Fruit fly (Drosophila melanogaster): ENCODE measurements around the gene Surf6.

Surf6 gene

DNA sequence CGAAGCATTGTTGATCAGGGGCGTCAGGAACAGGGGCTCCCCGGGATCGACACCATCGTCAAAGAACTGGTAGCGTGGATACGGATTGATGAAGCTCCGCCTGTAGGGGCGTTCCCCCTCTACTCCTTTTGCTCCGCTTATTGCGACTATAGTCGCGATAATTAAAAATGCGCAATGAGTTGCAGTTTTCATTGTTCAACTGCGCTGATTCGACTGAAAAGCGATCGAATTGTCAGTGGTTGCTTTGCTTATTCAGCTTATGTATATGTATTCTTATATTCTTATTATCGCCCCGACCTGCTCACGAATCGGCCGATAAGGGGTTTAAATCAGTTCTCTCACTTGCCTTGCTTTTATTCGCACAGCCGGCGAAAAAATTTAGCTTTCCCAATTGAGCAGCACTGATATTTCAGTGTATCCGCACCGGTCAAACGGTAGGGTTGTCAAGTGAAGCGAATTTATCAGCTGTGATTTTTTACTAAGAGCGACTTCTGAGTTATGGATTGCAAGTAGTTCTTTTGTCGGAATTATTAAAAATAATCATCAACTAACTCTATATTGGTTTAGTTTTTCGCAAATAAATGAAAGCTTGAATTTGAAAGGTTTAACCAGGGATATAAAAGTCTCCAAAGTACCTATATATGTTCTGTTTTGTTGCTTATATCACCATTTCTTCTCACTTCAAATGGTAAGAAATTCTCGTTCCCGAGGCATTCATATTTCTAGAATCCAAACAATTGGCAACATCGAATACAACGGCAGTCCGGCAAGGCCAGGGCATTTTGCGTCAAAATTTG lies 40.5 kb downstream of the Surf6 start, which contains the start of the genes CG4572 and CG4686 (continued):
- TF ChIP-seq Hnf4 (GFP tag; optimal IDR thresholded peaks at IDR 0.05): no peak
- TF ChIP-seq CG32264 (GFP tag; optimal IDR thresholded peaks at IDR 0.05): peak; percentile 31

DNA sequence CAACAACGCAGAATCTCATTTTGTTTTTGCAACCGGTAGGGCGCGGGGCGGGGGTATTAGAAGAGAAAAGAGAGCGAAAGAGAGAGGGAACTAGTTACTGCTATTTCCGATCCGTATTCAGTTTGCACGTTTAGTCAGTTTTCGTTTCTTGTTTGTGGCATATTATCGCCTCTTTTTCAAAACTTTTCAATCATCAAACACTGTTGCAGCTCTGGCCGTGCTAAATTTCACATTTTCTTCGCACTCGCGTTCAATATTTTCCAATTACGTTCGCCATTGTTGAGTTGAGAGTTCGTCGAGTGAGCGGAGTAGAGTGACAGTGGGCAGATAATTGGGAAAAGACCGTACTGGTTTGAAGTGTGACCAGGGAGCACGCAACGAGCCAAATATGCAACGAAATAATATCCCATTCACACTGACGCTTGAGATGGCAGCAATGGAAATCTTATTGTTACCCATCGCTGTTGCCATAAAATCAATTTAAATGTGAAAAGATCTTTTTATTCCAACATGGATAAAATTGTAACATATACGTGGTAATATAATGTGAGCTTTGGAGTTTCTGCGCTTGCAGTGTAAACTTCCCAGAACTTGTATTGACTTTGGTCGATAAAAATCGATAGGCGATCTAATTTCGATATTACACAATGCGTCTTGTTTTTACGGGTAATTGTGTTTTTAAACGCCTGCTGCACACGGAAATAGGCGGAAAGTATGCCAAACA lies 43.5 kb downstream of the Surf6 start, which contains the start of the genes Ire1 and Mrm2:
Gene Ire1, minus strand, starts transcription at position 296 of the 724 bp plus-strand sequence.
Gene Mrm2, plus strand, starts transcription at position 615 of the 724 bp plus-strand sequence.
- TF ChIP-seq Dfd (GFP tag; optimal IDR thresholded peaks at IDR 0.05): no peak
- no peak for TF ChIP-seq Myc (optimal IDR thresholded peaks at IDR 0.05)
- TF ChIP-seq Jra (GFP tag; optimal IDR thresholded peaks at IDR 0.05): peak; percentile 68
- TF ChIP-seq GATAd (GFP tag; optimal IDR thresholded peaks at IDR 0.05): no peak
- peak; percentile 68 for TF ChIP-seq Abd-B (GFP tag; optimal IDR thresholded peaks at IDR 0.05)
- TF ChIP-seq dmrt93B (GFP tag; optimal IDR thresholded peaks at IDR 0.05): peak; percentile 63
- TF ChIP-seq N (GFP tag; optimal IDR thresholded peaks at IDR 0.05): peak; percentile 100
- peak; percentile 61 for TF ChIP-seq CG9705 (GFP tag; optimal IDR thresholded peaks at IDR 0.05)
- TF ChIP-seq CrebA (GFP tag; optimal IDR thresholded peaks at IDR 0.05; ENCODE audit: borderline replicate concordance): no peak
- peak; percentile 63 for TF ChIP-seq psq (GFP tag; optimal IDR thresholded peaks at IDR 0.05)
- TF ChIP-seq foxo (GFP tag; optimal IDR thresholded peaks at IDR 0.05): peak in 1 of 2 experiments; percentile 85
- TF ChIP-seq br (GFP tag; optimal IDR thresholded peaks at IDR 0.05): peak; percentile 73
- no peak for TF ChIP-seq Mio (GFP tag; optimal IDR thresholded peaks at IDR 0.05)
- peak; percentile 77 for TF ChIP-seq h (GFP tag; optimal IDR thresholded peaks at IDR 0.05)
- TF ChIP-seq Hr83 (GFP tag; optimal IDR thresholded peaks at IDR 0.05; ENCODE audit: poor library complexity, severe bottlenecking): peak; percentile 63
- peak; percentile 67 for TF ChIP-seq jim (GFP tag; optimal IDR thresholded peaks at IDR 0.05)
- TF ChIP-seq fru (GFP tag; optimal IDR thresholded peaks at IDR 0.05): peak; percentile 70
- peak; percentile 97 for TF ChIP-seq lola (GFP tag; optimal IDR thresholded peaks at IDR 0.05)
- peak; percentile 80 for TF ChIP-seq HLH106 (tag; optimal IDR thresholded peaks at IDR 0.05)
- no peak for TF ChIP-seq sage (GFP tag; optimal IDR thresholded peaks at IDR 0.05)
- TF ChIP-seq Hnf4 (GFP tag; optimal IDR thresholded peaks at IDR 0.05): peak; percentile 84
- peak; percentile 76 for TF ChIP-seq ey (GFP tag; optimal IDR thresholded peaks at IDR 0.05)
- TF ChIP-seq Sp1 (GFP tag; optimal IDR thresholded peaks at IDR 0.05): peak; percentile 65
- no peak for TF ChIP-seq pan (optimal IDR thresholded peaks at IDR 0.05)
- TF ChIP-seq Dif (GFP tag; optimal IDR thresholded peaks at IDR 0.05; ENCODE audit: partially characterized antibody): peak; percentile 60
- TF ChIP-seq dsf (GFP tag; optimal IDR thresholded peaks at IDR 0.05; ENCODE audit: borderline replicate concordance): peak; percentile 43
- peak; percentile 82 for TF ChIP-seq rgr (GFP tag; optimal IDR thresholded peaks at IDR 0.05)
- TF ChIP-seq woc (GFP tag; optimal IDR thresholded peaks at IDR 0.05): peak; percentile 84
- peak; percentile 89 for TF ChIP-seq Hr78 (GFP tag; optimal IDR thresholded peaks at IDR 0.05)
- no peak for TF ChIP-seq CG32264 (GFP tag; optimal IDR thresholded peaks at IDR 0.05)
- TF ChIP-seq OdsH (GFP tag; optimal IDR thresholded peaks at IDR 0.05): peak; percentile 63
- TF ChIP-seq Rel (GFP tag; optimal IDR thresholded peaks at IDR 0.05): no peak
- TF ChIP-seq Rel (tag; optimal IDR thresholded peaks at IDR 0.05): peak; percentile 60
- peak; percentile 75 for TF ChIP-seq sv (GFP tag; optimal IDR thresholded peaks at IDR 0.05)

DNA sequence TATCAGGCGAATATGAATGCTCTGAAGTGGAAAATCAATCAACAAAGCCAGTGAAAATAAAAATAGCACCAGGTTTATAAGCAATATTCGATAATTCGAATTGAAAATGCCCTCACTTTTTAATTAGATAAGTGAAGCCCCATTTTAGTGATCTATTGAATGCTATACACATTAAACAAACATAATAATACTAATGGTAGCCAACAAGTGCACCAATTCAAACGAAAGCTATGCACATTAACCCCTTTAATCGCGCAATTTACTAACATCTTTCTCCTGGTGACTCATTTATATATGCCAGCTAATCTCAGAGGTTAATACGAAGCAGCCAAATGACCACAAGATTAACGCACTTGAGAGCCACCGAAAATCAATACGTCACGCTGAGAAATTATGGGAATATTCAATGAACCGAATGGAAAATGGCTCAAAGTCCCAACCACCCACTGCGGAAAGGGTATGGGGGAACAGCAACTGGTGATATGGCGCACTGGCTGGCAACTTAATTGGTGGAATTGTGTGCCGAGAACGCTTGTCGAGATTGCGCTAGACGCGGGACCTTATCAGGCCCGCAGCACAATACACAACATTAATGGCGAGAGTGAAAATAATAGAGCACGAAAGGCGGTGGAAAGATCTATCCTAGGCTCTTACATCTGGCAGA lies 45.2 kb downstream of the Surf6 start:
- TF ChIP-seq fru (GFP tag; optimal IDR thresholded peaks at IDR 0.05): peak; percentile 32
- no peak for TF ChIP-seq Sp1 (GFP tag; optimal IDR thresholded peaks at IDR 0.05)
- no peak for TF ChIP-seq CrebA (GFP tag; optimal IDR thresholded peaks at IDR 0.05; ENCODE audit: borderline replicate concordance)
- TF ChIP-seq usp (GFP tag; optimal IDR thresholded peaks at IDR 0.05): no peak
- no peak for TF ChIP-seq pan (optimal IDR thresholded peaks at IDR 0.05)
- no peak for TF ChIP-seq Rel (GFP tag; optimal IDR thresholded peaks at IDR 0.05)
- TF ChIP-seq Rel (tag; optimal IDR thresholded peaks at IDR 0.05): peak; percentile 49
- no peak for TF ChIP-seq rgr (GFP tag; optimal IDR thresholded peaks at IDR 0.05)
- no peak for TF ChIP-seq CG9705 (GFP tag; optimal IDR thresholded peaks at IDR 0.05)
- TF ChIP-seq Hr78 (GFP tag; optimal IDR thresholded peaks at IDR 0.05): no peak
- TF ChIP-seq jim (GFP tag; optimal IDR thresholded peaks at IDR 0.05): no peak
- TF ChIP-seq br (GFP tag; optimal IDR thresholded peaks at IDR 0.05): peak; percentile 76
- no peak for TF ChIP-seq dl (GFP tag; optimal IDR thresholded peaks at IDR 0.05; ENCODE audit: insufficient read depth in 1 of 2, partially characterized antibody in 2 of 2)
- TF ChIP-seq GATAd (GFP tag; optimal IDR thresholded peaks at IDR 0.05): no peak
- TF ChIP-seq Dif (GFP tag; optimal IDR thresholded peaks at IDR 0.05; ENCODE audit: partially characterized antibody): no peak
- no peak for TF ChIP-seq tai (GFP tag; optimal IDR thresholded peaks at IDR 0.05)
- TF ChIP-seq ey (GFP tag; optimal IDR thresholded peaks at IDR 0.05): peak; percentile 30
- peak; percentile 8 for TF ChIP-seq HLH106 (tag; optimal IDR thresholded peaks at IDR 0.05)
- no peak for TF ChIP-seq dmrt93B (GFP tag; optimal IDR thresholded peaks at IDR 0.05)
- no peak for TF ChIP-seq brk (GFP tag; optimal IDR thresholded peaks at IDR 0.05)
- TF ChIP-seq lola (GFP tag; optimal IDR thresholded peaks at IDR 0.05): no peak
- TF ChIP-seq sv (GFP tag; optimal IDR thresholded peaks at IDR 0.05): no peak
- peak; percentile 28 for TF ChIP-seq OdsH (GFP tag; optimal IDR thresholded peaks at IDR 0.05)
- TF ChIP-seq Hr83 (GFP tag; optimal IDR thresholded peaks at IDR 0.05; ENCODE audit: poor library complexity, severe bottlenecking): no peak
- TF ChIP-seq Myc (optimal IDR thresholded peaks at IDR 0.05): no peak
- no peak for TF ChIP-seq sage (GFP tag; optimal IDR thresholded peaks at IDR 0.05)
- no peak for TF ChIP-seq Dfd (GFP tag; optimal IDR thresholded peaks at IDR 0.05)
- TF ChIP-seq CG32264 (GFP tag; optimal IDR thresholded peaks at IDR 0.05): no peak
- peak; percentile 40 for TF ChIP-seq psq (GFP tag; optimal IDR thresholded peaks at IDR 0.05)
- no peak for TF ChIP-seq N (GFP tag; optimal IDR thresholded peaks at IDR 0.05)
- TF ChIP-seq Mio (GFP tag; optimal IDR thresholded peaks at IDR 0.05): no peak
- TF ChIP-seq dsf (GFP tag; optimal IDR thresholded peaks at IDR 0.05; ENCODE audit: borderline replicate concordance): no peak
- peak; percentile 57 for TF ChIP-seq h (GFP tag; optimal IDR thresholded peaks at IDR 0.05)

All from whole organism, wandering third instar larva.